Fruit fly (Drosophila melanogaster) whole organism, wandering third instar larva: ENCODE measurements around the gene B9d1.

Experiments used
- CG9705 ChIP-seq: fragments of 200-800 bp; sonication (Bioruptor generic); optimal IDR thresholded peaks from 2 replicates; lab custom pipeline; 2018; ENCODE audit warnings: missing biosample characterization, mild to moderate bottlenecking, missing genetic modification characterization
- CrebA ChIP-seq: fragments of 200-800 bp; sonication (Bioruptor generic); optimal IDR thresholded peaks from 2 replicates; lab custom pipeline; 2016; ENCODE audit warnings: missing biosample characterization, mild to moderate bottlenecking, missing genetic modification characterization, borderline replicate concordance
- Dfd ChIP-seq: fragments of >200 bp; optimal IDR thresholded peaks from 2 replicates; lab custom pipeline; 2017; ENCODE audit warnings: missing biosample characterization, missing genetic modification characterization
- Dif ChIP-seq: fragments of 200-275, 200-300 bp; sonication (Bioruptor generic); optimal IDR thresholded peaks from 2 replicates; lab custom pipeline; 2018; ENCODE audit warnings: missing biosample characterization, missing genetic modification characterization; ENCODE audit not compliant: partially characterized antibody
- GATAd ChIP-seq: sonication (Bioruptor generic); optimal IDR thresholded peaks from 2 replicates; lab custom pipeline; 2016; ENCODE audit warnings: missing biosample characterization, missing genetic modification characterization
- Hnf4 ChIP-seq: fragments of 200-800 bp; sonication (Bioruptor generic); optimal IDR thresholded peaks from 2 replicates; lab custom pipeline; 2016; ENCODE audit warnings: missing biosample characterization, mild to moderate bottlenecking, missing genetic modification characterization
- Hr78 ChIP-seq: fragments of >200 bp; optimal IDR thresholded peaks from 2 replicates; lab custom pipeline; 2017; ENCODE audit warnings: missing biosample characterization, missing genetic modification characterization
- Jra ChIP-seq: sonication (Bioruptor generic); optimal IDR thresholded peaks from 2 replicates; lab custom pipeline; 2016; ENCODE audit warnings: missing biosample characterization, missing genetic modification characterization
- Mio ChIP-seq: sonication (Bioruptor generic); optimal IDR thresholded peaks from 2 replicates; lab custom pipeline; 2016; ENCODE audit warnings: missing biosample characterization, missing genetic modification characterization
- Myc ChIP-seq: fragments of >200 bp; optimal IDR thresholded peaks from 2 replicates; lab custom pipeline; 2017
- N ChIP-seq: fragments of >200 bp; optimal IDR thresholded peaks from 2 replicates; lab custom pipeline; 2018; ENCODE audit warnings: missing biosample characterization, missing external identifiers, missing genetic modification characterization
- OdsH ChIP-seq: fragments of 200-800 bp; sonication (Bioruptor generic); optimal IDR thresholded peaks from 2 replicates; lab custom pipeline; 2016; ENCODE audit warnings: missing biosample characterization, mild to moderate bottlenecking, missing genetic modification characterization
- Rel ChIP-seq, 2 experiments: fragments of 200-800 bp; sonication (Bioruptor generic) in 1 of 2; optimal IDR thresholded peaks; 2 replicates in 1 of 2; 3 replicates in 1 of 2; lab custom pipeline; 2016 to 2019; ENCODE audit warnings: mild to moderate bottlenecking in 2 of 2, missing biosample characterization in 2 of 2, missing genetic modification characterization in 2 of 2, moderate library complexity in 1 of 2
- Sp1 ChIP-seq: fragments of 200-800 bp; sonication (Bioruptor generic); optimal IDR thresholded peaks from 3 replicates; lab custom pipeline; 2019; ENCODE audit warnings: missing biosample characterization, mild to moderate bottlenecking, missing genetic modification characterization, moderate library complexity
- br ChIP-seq: fragments of 200-800 bp; sonication (Bioruptor generic); optimal IDR thresholded peaks from 2 replicates; lab custom pipeline; 2016; ENCODE audit warnings: missing biosample characterization, missing genetic modification characterization
- dl ChIP-seq, 2 experiments: fragments of 175-275, 200-275 bp in 1 of 2; fragments of 200-275 bp in 1 of 2; sonication (Bioruptor generic); optimal IDR thresholded peaks; lab custom pipeline; 2018; ENCODE audit warnings: mild to moderate bottlenecking in 2 of 2, missing biosample characterization in 2 of 2, missing genetic modification characterization in 2 of 2, moderate library complexity in 2 of 2; ENCODE audit not compliant: partially characterized antibody in 2 of 2, insufficient read depth in 1 of 2
- dsf ChIP-seq: sonication (Bioruptor generic); optimal IDR thresholded peaks from 2 replicates; lab custom pipeline; 2016; ENCODE audit warnings: missing biosample characterization, missing genetic modification characterization, borderline replicate concordance
- ey ChIP-seq: fragments of 200-800 bp; sonication (Bioruptor generic); optimal IDR thresholded peaks from 2 replicates; lab custom pipeline; 2016; ENCODE audit warnings: missing biosample characterization, missing genetic modification characterization
- fru ChIP-seq: fragments of 200-800 bp; sonication (Bioruptor generic); optimal IDR thresholded peaks from 3 replicates; lab custom pipeline; 2016; ENCODE audit warnings: missing biosample characterization, mild to moderate bottlenecking, missing genetic modification characterization
- jim ChIP-seq: fragments of 175-275, 200-325 bp; sonication (Bioruptor generic); optimal IDR thresholded peaks from 2 replicates; lab custom pipeline; 2016; ENCODE audit warnings: missing biosample characterization, mild to moderate bottlenecking, missing genetic modification characterization
- lola ChIP-seq: fragments of >200 bp; optimal IDR thresholded peaks from 2 replicates; lab custom pipeline; 2017; ENCODE audit warnings: missing biosample characterization, missing genetic modification characterization
- psq ChIP-seq: fragments of 200-800 bp; sonication (Bioruptor generic); optimal IDR thresholded peaks from 3 replicates; lab custom pipeline; 2017; ENCODE audit warnings: missing biosample characterization, mild to moderate bottlenecking, missing genetic modification characterization, moderate library complexity
- rgr ChIP-seq: fragments of 200-800 bp; sonication (Bioruptor generic); optimal IDR thresholded peaks from 3 replicates; lab custom pipeline; 2016; ENCODE audit warnings: missing biosample characterization, mild to moderate bottlenecking, missing genetic modification characterization
- sage ChIP-seq: fragments of 200-800 bp; sonication (Bioruptor generic); optimal IDR thresholded peaks from 2 replicates; lab custom pipeline; 2016; ENCODE audit warnings: missing biosample characterization, mild to moderate bottlenecking, missing genetic modification characterization
- tai ChIP-seq: sonication (Bioruptor generic); optimal IDR thresholded peaks from 2 replicates; lab custom pipeline; 2016; ENCODE audit warnings: missing biosample characterization, missing genetic modification characterization
- usp ChIP-seq: fragments of >200 bp; optimal IDR thresholded peaks from 2 replicates; lab custom pipeline; 2017; ENCODE audit warnings: missing biosample characterization, missing genetic modification characterization
- woc ChIP-seq: sonication (Bioruptor generic); optimal IDR thresholded peaks from 2 replicates; lab custom pipeline; 2016; ENCODE audit warnings: missing biosample characterization, mild to moderate bottlenecking, missing genetic modification characterization

Gene B9d1

dm6 chr3R:15481606-15482005, at the start of gene B9d1:
TSS of gene B9d1 (plus strand) at chr3R:15481906.
- TF ChIP-seq GATAd (GFP tag; lab: Kevin White, UChicago): no peak
- no peak for TF ChIP-seq N
- no peak for TF ChIP-seq Myc (lab: Kevin White, UChicago)

dm6 chr3R:15433340-15433945, 48.3 kb upstream of the B9d1 start:
- TF ChIP-seq Dif (GFP tag; lab: Kevin White, UChicago) (no peak), Sp1 (GFP tag; lab: Kevin White, UChicago) (no peak), CrebA (no peak), dl (GFP tag; optimal IDR thresholded peaks at IDR 0.05; lab: Kevin White, UChicago; ENCODE audit: insufficient read depth in 1 of 2, partially characterized antibody in 2 of 2) (no peak), tai (GFP tag; lab: Kevin White, UChicago) (no peak), sage (GFP tag; lab: Kevin White, UChicago) (no peak), N (no peak), Dfd (GFP tag; lab: Kevin White, UChicago) (no peak), jim (GFP tag; lab: Kevin White, UChicago) (no peak), Mio (no peak), Hnf4 (GFP tag; lab: Kevin White, UChicago) (no peak), woc (GFP tag; lab: Kevin White, UChicago) (no peak), OdsH (no peak), psq (no peak)

dm6 chr3R:15434676-15435075, 47.0 kb upstream of the B9d1 start, which contains the start of gene CG6118:
TSS of gene CG6118 (minus strand) at chr3R:15434738.
- TF ChIP-seq psq (peak; percentile 10), Jra (GFP tag; lab: Kevin White, UChicago) (no peak)

dm6 chr3R:15436799-15437198, 44.9 kb upstream of the B9d1 start:
- TF ChIP-seq GATAd (GFP tag; lab: Kevin White, UChicago): no peak
- no peak for TF ChIP-seq usp (GFP tag; lab: Kevin White, UChicago)
- no peak for TF ChIP-seq lola
- no peak for TF ChIP-seq N
- TF ChIP-seq Hnf4 (GFP tag; lab: Kevin White, UChicago): no peak
- TF ChIP-seq Rel (GFP tag; optimal IDR thresholded peaks at IDR 0.05; lab: Kevin White, UChicago): no peak
- TF ChIP-seq Rel (tag; optimal IDR thresholded peaks at IDR 0.05; lab: Kevin White, UChicago): no peak
- no peak for TF ChIP-seq Dfd (GFP tag; lab: Kevin White, UChicago)

- TF ChIP-seq fru (GFP tag; lab: Kevin White, UChicago) (peak; percentile 31), Hr78 (GFP tag; lab: Kevin White, UChicago) (no peak), rgr (GFP tag; lab: Kevin White, UChicago) (no peak), Hnf4 (GFP tag; lab: Kevin White, UChicago) (no peak), CG9705 (GFP tag; lab: Kevin White, UChicago) (no peak), tai (GFP tag; lab: Kevin White, UChicago) (no peak), dsf (no peak), Myc (lab: Kevin White, UChicago) (peak; percentile 58), usp (GFP tag; lab: Kevin White, UChicago) (no peak), jim (GFP tag; lab: Kevin White, UChicago) (no peak), psq (peak; percentile 23)
These were observed 44.0 kb upstream of the B9d1 start for dm6 chr3R:15437458-15438414.

- TF ChIP-seq br: no peak
- TF ChIP-seq OdsH: no peak
- no peak for TF ChIP-seq jim (GFP tag; lab: Kevin White, UChicago)
- no peak for TF ChIP-seq CrebA
- TF ChIP-seq dl (GFP tag; optimal IDR thresholded peaks at IDR 0.05; lab: Kevin White, UChicago; ENCODE audit: insufficient read depth in 1 of 2, partially characterized antibody in 2 of 2): no peak
- no peak for TF ChIP-seq woc (GFP tag; lab: Kevin White, UChicago)
- TF ChIP-seq ey (GFP tag; lab: Kevin White, UChicago): no peak
- no peak for TF ChIP-seq tai (GFP tag; lab: Kevin White, UChicago)
- no peak for TF ChIP-seq lola
- no peak for TF ChIP-seq sage (GFP tag; lab: Kevin White, UChicago)
These were observed 42.0 kb upstream of the B9d1 start, which contains the start of gene Act88F for dm6 chr3R:15439669-15440068. TSS of gene Act88F (plus strand) at chr3R:15439969.
